Fruit fly (Drosophila melanogaster): ENCODE data around the gene Yip1d1.

- no peak for TF ChIP-seq CTCF (optimal IDR thresholded peaks at IDR 0.05)
- TF ChIP-seq CG8478 (optimal IDR thresholded peaks at IDR 0.05) = no peak
These were observed 3.8 kb upstream of the Yip1d1 start, which contains the start of the genes Vha68-1 and mTor for dm6 chr2L:13004059-13004870.
